Worm (Caenorhabditis elegans) whole organism, L4/young adult: ENCODE data around the gene F58H1.5.

Experiments
- W03F9.2 ChIP-seq: fragments of 150-350 bp; optimal IDR thresholded peaks from 2 replicates; lab custom pipeline; 2014; ENCODE audit warnings: missing biosample characterization, missing genetic modification characterization
- dao-5 ChIP-seq: sonication (generic microtip); optimal IDR thresholded peaks from 2 replicates; lab custom pipeline; 2016; ENCODE audit warnings: missing genotype, missing genetic modification characterization, moderate library complexity, missing compliant biosample characterization
- him-1 ChIP-seq: sonication (generic microtip); optimal IDR thresholded peaks from 2 replicates; lab custom pipeline; 2016; ENCODE audit warnings: missing genotype, missing genetic modification reagents, missing genetic modification characterization, missing compliant biosample characterization

- peak; percentile 94 for TF ChIP-seq dao-5 (tag; lab: Kevin White, UChicago)
- peak; percentile 48 for TF ChIP-seq him-1
- peak; percentile 62 for TF ChIP-seq W03F9.2 (tag; lab: Kevin White, UChicago)
Measured at ce11 chrV:12001747-12002456, 43.7 kb downstream of the F58H1.5 start, which contains the start of gene gcy-33.
